Worm (Caenorhabditis elegans): ENCODE measurements around the gene W07G4.5.

W07G4.5 gene

DNA sequence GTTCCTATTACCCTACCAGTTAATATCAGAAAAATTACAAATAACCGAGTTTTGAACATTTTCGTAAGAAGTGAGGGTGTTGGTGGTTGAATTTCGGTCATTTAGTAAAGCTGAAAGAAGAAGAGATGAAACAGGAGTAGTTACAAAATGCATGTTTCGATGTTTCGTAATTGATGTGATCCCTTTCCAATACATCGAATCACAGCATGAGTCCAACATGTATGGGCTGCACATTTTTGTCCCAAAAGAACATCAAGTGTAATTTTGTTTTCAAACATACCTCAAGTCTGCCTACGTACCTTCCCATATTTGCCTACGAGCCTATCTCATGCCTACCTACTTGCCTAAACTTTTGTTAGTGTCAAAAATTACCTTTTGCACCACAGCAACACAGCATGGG lies 11.3 kb upstream of the W07G4.5 start, which contains the start of gene W07G4.2:
Gene W07G4.2 (minus strand): TSS at position 101 of the 400 bp plus-strand sequence.
- no peak for TF ChIP-seq ZK185.1 (tag; optimal IDR thresholded peaks at IDR 0.05; ENCODE audit: poor library complexity, severe bottlenecking)
- TF ChIP-seq chd-7 (tag; optimal IDR thresholded peaks at IDR 0.05): no peak
- TF ChIP-seq mxl-1 (tag; optimal IDR thresholded peaks at IDR 0.05): no peak
- TF ChIP-seq rcor-1 (GFP tag; IDR thresholded peaks at IDR 0.05): no peak
- no peak for TF ChIP-seq ceh-40 (GFP tag; IDR thresholded peaks at IDR 0.05)
- TF ChIP-seq nhr-90 (tag; optimal IDR thresholded peaks at IDR 0.05): no peak
- no peak for TF ChIP-seq nfya-2 (GFP tag; IDR thresholded peaks at IDR 0.05)
- TF ChIP-seq him-1 (tag; optimal IDR thresholded peaks at IDR 0.05): no peak
- TF ChIP-seq lin-40 (tag; optimal IDR thresholded peaks at IDR 0.05): no peak
- TF ChIP-seq rpc-1 (optimal IDR thresholded peaks at IDR 0.05): no peak
- no peak for TF ChIP-seq rpc-1 (tag; optimal IDR thresholded peaks at IDR 0.05)
- TF ChIP-seq dpff-1 (tag; optimal IDR thresholded peaks at IDR 0.05): no peak
- no peak for TF ChIP-seq mel-28 (tag; optimal IDR thresholded peaks at IDR 0.05; ENCODE audit: borderline replicate concordance)
- no peak for TF ChIP-seq mcd-1 (GFP tag; IDR thresholded peaks at IDR 0.05)

ce11 chrV:13041666-13042065 lies 6.1 kb upstream of the W07G4.5 start, which contains the start of gene scyl-1:
Gene scyl-1, minus strand, starts transcription at chrV:13041721.
- TF ChIP-seq sptf-2 (GFP tag; optimal IDR thresholded peaks at IDR 0.05) (no peak), lin-35 (GFP tag; optimal IDR thresholded peaks at IDR 0.05) (peak in 1 of 3 experiments; percentile 89), tbp1 (GFP tag; optimal IDR thresholded peaks at IDR 0.05) (peak; percentile 48), chd-7 (tag; optimal IDR thresholded peaks at IDR 0.05) (no peak), ccch-3 (GFP tag; optimal IDR thresholded peaks at IDR 0.05) (no peak), hlh-26 (GFP tag; conservative IDR thresholded peaks at IDR 0.05) (no peak), bed-1 (GFP tag; IDR thresholded peaks at IDR 0.05) (no peak), snpc-4 (GFP tag; optimal IDR thresholded peaks at IDR 0.05) (no peak), snpc-4 (tag; optimal IDR thresholded peaks at IDR 0.05) (peak in 3 of 4 experiments; percentile 27 to 54 (median 31)), rec-8 (tag; optimal IDR thresholded peaks at IDR 0.05) (no peak), let-607 (tag; optimal IDR thresholded peaks at IDR 0.05) (peak in 1 of 2 experiments; percentile 66), ZK185.1 (tag; optimal IDR thresholded peaks at IDR 0.05; ENCODE audit: poor library complexity, severe bottlenecking) (peak; percentile 63), F10E7.11 (tag; optimal IDR thresholded peaks at IDR 0.05) (no peak), zfh-2 (GFP tag; conservative IDR thresholded peaks at IDR 0.05) (no peak), attf-5 (GFP tag; optimal IDR thresholded peaks at IDR 0.05) (peak; percentile 6), athp-1 (tag; optimal IDR thresholded peaks at IDR 0.05) (no peak), F49E8.2 (tag; optimal IDR thresholded peaks at IDR 0.05; ENCODE audit: insufficient read depth) (no peak), mes-4 (tag; optimal IDR thresholded peaks at IDR 0.05) (no peak), B0336.3 (GFP tag; IDR thresholded peaks at IDR 0.05) (no peak), B0035.1 (tag; optimal IDR thresholded peaks at IDR 0.05) (no peak), sea-2 (GFP tag; IDR thresholded peaks at IDR 0.05) (no peak), ekl-4 (GFP tag; IDR thresholded peaks at IDR 0.05) (0 out of 2 replicates have a peak, but pooled peaks have one; percentile 48), F23B12.7 (tag; optimal IDR thresholded peaks at IDR 0.05; ENCODE audit: insufficient read depth) (peak; percentile 7), lag-1 (GFP tag; IDR thresholded peaks at IDR 0.05) (no peak), rcor-1 (GFP tag; IDR thresholded peaks at IDR 0.05) (0 out of 2 replicates have a peak, but pooled peaks have one; percentile 40), aptf-2 (GFP tag; conservative IDR thresholded peaks at IDR 0.05) (no peak), nhr-80 (tag; optimal IDR thresholded peaks at IDR 0.05) (peak; percentile 29), mcd-1 (GFP tag; IDR thresholded peaks at IDR 0.05) (peak; percentile 65), attf-3 (GFP tag; conservative IDR thresholded peaks at IDR 0.05) (peak; percentile 37; the same call in 1 of the 2 replicates), lin-26 (GFP tag; IDR thresholded peaks at IDR 0.05) (no peak), lin-54 (GFP tag; optimal IDR thresholded peaks at IDR 0.05) (peak; percentile 62), Y53G8AR.9 (GFP tag; conservative IDR thresholded peaks at IDR 0.05) (0 out of 2 replicates have a peak, but pooled peaks have one; percentile 55), ztf-18 (tag; optimal IDR thresholded peaks at IDR 0.05) (peak; percentile 90), nhr-179 (tag; optimal IDR thresholded peaks at IDR 0.05) (no peak), F33H1.4 (GFP tag; IDR thresholded peaks at IDR 0.05) (no peak), ztf-22 (GFP tag; optimal IDR thresholded peaks at IDR 0.05) (no peak), fkh-3 (tag; optimal IDR thresholded peaks at IDR 0.05) (no peak)
